Worm (Caenorhabditis elegans): Measurements from ENCODE around the gene acs-21.

DNA sequence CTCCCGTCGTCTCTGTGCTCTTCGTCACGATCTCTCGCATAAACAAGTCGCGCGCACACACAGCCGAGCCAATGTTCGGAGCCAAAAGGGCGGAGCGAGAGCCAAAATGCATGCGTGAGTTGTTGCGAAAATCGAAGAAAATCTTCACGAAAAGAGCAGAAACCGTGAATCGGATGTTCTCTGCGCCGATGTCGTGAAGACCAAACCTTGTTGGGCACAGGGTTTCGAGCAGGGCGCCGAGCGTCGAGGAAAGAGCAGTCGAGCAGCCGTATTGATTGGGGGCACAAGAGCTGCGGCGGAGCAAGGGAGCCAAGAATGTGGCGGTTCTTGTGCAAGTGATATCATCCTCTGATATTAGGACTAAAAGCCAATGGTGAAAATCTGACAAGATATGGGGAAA is 42.5 kb upstream of the acs-21 start:
- TF ChIP-seq flt-1 (GFP tag; IDR thresholded peaks at IDR 0.05): no peak
- no peak for TF ChIP-seq T22C8.4 (GFP tag; IDR thresholded peaks at IDR 0.05)
- TF ChIP-seq klf-2 (GFP tag; conservative IDR thresholded peaks at IDR 0.05): no peak
- TF ChIP-seq tab-1 (GFP tag; IDR thresholded peaks at IDR 0.05): no peak
- no peak for TF ChIP-seq ref-1 (GFP tag; conservative IDR thresholded peaks at IDR 0.05)
- no peak for TF ChIP-seq med-1 (GFP tag; optimal IDR thresholded peaks at IDR 0.05; ENCODE audit: insufficient read depth)
- TF ChIP-seq ztf-23 (GFP tag; IDR thresholded peaks at IDR 0.05): no peak
- no peak for TF ChIP-seq ztf-29 (GFP tag; IDR thresholded peaks at IDR 0.05)

Measured in whole organism, midembryonic.